Fruit fly (Drosophila melanogaster) whole organism, adult: ENCODE measurements around the gene CG5151.

Experiments used
- CG14711 ChIP-seq: fragments of 200-800 bp; sonication (Bioruptor generic); optimal IDR thresholded peaks from 2 replicates; lab custom pipeline; 2018; ENCODE audit warnings: missing biosample characterization, mild to moderate bottlenecking, missing genetic modification characterization, moderate library complexity
- CG33017 ChIP-seq: fragments of 200-800 bp; sonication (Bioruptor generic); optimal IDR thresholded peaks from 2 replicates; lab custom pipeline; 2018; ENCODE audit warnings: missing biosample characterization, mild to moderate bottlenecking, missing genetic modification characterization, moderate library complexity
- Clk ChIP-seq: fragments of 200-800 bp; sonication (Bioruptor generic); optimal IDR thresholded peaks from 2 replicates; lab custom pipeline; 2017; ENCODE audit warnings: missing biosample characterization, missing genetic modification characterization
- Mnt ChIP-seq: fragments of 200-800 bp; sonication (Bioruptor generic); optimal IDR thresholded peaks from 2 replicates; lab custom pipeline; 2016; ENCODE audit warnings: missing biosample characterization, mild to moderate bottlenecking, missing genetic modification characterization

DNA sequence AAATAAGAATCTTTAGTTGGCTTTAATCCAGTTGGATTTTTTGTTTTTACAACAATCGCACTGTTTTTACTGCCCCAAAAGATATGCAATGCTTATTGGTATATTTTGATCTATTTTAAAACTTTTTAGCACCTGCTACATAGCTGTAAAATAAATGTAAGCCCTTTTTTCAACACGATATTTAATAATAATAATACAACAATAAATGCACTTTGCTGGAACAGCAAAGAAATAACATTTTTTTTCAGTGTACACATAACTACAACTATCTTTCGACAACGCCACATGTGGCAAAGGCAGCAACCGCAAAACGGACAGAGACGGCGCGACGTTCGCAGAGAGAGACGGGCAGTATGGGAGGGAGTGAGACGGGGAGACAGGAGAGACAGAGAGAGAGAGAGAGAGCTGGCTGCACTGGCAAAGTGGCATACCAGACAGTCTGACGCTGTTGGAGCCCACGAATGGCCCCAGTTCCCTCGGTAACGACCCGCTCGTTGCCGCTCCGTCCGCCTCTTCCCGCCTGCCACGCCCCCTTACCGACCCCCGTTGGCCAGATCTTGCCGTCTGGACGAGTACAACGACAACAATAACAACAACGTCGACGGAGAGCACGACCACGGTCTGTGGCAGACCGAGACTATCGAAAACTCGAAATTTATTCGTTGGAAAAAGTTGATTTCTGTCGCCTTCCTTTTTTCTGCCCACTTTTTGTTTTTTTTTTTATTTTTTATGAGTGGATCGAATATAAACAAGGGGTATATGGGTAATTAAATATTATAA lies 46.8 kb upstream of the CG5151 start:
- no peak for TF ChIP-seq CG33017 (tag; lab: Kevin White, UChicago)
- TF ChIP-seq Mnt: no peak
- no peak for TF ChIP-seq CG14711 (tag; lab: Kevin White, UChicago)
- no peak for TF ChIP-seq Clk (GFP tag; lab: Kevin White, UChicago)
